Worm (Caenorhabditis elegans) whole organism, L4 larva: ENCODE measurements around the gene top-3.

Source experiments
- D1046.2 ChIP-seq: fragments of 200-800 bp; sonication (Bioruptor generic); IDR thresholded peaks from 2 replicates; pipeline ENCODE4 v1.3.6; 2022; ENCODE audit warnings: missing genetic modification characterization, missing compliant biosample characterization
- F10B5.3 ChIP-seq: sonication (generic microtip); optimal IDR thresholded peaks from 2 replicates; lab custom pipeline; 2016; ENCODE audit warnings: mild to moderate bottlenecking, missing genetic modification characterization, missing compliant biosample characterization
- F26F4.8 ChIP-seq: fragments of 200-800 bp; sonication (Bioruptor generic); conservative IDR thresholded peaks from 2 replicates; pipeline ENCODE4 v1.3.6; 2022; ENCODE audit warnings: missing genetic modification characterization, missing compliant biosample characterization
- R02D3.7 ChIP-seq: fragments of 150-350 bp; sonication (generic microtip); optimal IDR thresholded peaks from 3 replicates; lab custom pipeline; 2014; ENCODE audit warnings: missing biosample characterization, missing genetic modification characterization
- T20F7.1 ChIP-seq: fragments of 200-800 bp; sonication (Bioruptor generic); optimal IDR thresholded peaks from 2 replicates; lab custom pipeline; 2018; ENCODE audit warnings: mild to moderate bottlenecking, missing genetic modification characterization, missing compliant biosample characterization
- T26A8.4 ChIP-seq: fragments of 200-800 bp; sonication (Bioruptor generic); IDR thresholded peaks from 2 replicates; pipeline ENCODE4 v1.3.6; 2022; ENCODE audit warnings: missing genetic modification characterization, missing compliant biosample characterization
- aha-1 ChIP-seq: fragments of 150-350 bp; peaks from one replicate; lab custom pipeline; 2014; ENCODE audit warnings: missing biosample characterization, missing genetic modification characterization
- ceh-62 ChIP-seq: sonication (generic microtip); optimal IDR thresholded peaks from 2 replicates; lab custom pipeline; 2017; ENCODE audit warnings: missing biosample characterization, missing genetic modification characterization
- ceh-82 ChIP-seq: sonication (generic microtip); optimal IDR thresholded peaks from 2 replicates; lab custom pipeline; 2017; ENCODE audit warnings: missing biosample characterization, missing genetic modification characterization
- ces-1 ChIP-seq: fragments of 150-350 bp; sonication (generic microtip); optimal IDR thresholded peaks from 4 replicates; lab custom pipeline; 2014; ENCODE audit warnings: missing biosample characterization, missing genetic modification reagents, missing genetic modification characterization
- cey-2 ChIP-seq: sonication (generic microtip); optimal IDR thresholded peaks from 3 replicates; lab custom pipeline; 2017; ENCODE audit warnings: missing genetic modification characterization, mild to moderate bottlenecking, missing compliant biosample characterization, antibody characterized with exemption, borderline replicate concordance; ENCODE audit not compliant: insufficient read depth
- daf-19 ChIP-seq: fragments of 200-800 bp; sonication (Bioruptor generic); conservative IDR thresholded peaks from 2 replicates; pipeline ENCODE4 v1.3.6; 2022; ENCODE audit warnings: missing genetic modification characterization, missing compliant biosample characterization
- daf-8 ChIP-seq: fragments of 200-800 bp; sonication (Bioruptor generic); IDR thresholded peaks from 2 replicates; pipeline ENCODE4 v1.3.6; 2022; ENCODE audit warnings: missing genetic modification characterization, missing compliant biosample characterization
- dmd-9 ChIP-seq: fragments of 200-800 bp; sonication (Bioruptor generic); IDR thresholded peaks from 2 replicates; pipeline ENCODE4 v1.3.6; 2022; ENCODE audit warnings: missing genetic modification reagents, missing genetic modification characterization, missing compliant biosample characterization
- dve-1 ChIP-seq: sonication (generic microtip); optimal IDR thresholded peaks from 2 replicates; lab custom pipeline; 2017; ENCODE audit warnings: antibody characterized with exemption, mild to moderate bottlenecking, missing genetic modification characterization, missing compliant biosample characterization; ENCODE audit not compliant: insufficient read depth
- egl-43 ChIP-seq: fragments of 200-800 bp; sonication (Bioruptor generic); IDR thresholded peaks from 2 replicates; pipeline ENCODE4 v1.3.6; 2022; ENCODE audit warnings: missing genetic modification reagents, missing genetic modification characterization, missing compliant biosample characterization
- fkh-10 ChIP-seq: fragments of 150-350 bp; optimal IDR thresholded peaks from 2 replicates; lab custom pipeline; 2014; ENCODE audit warnings: missing biosample characterization, missing genetic modification reagents, missing genetic modification characterization
- gei-8 ChIP-seq: fragments of 200-800 bp; sonication (Bioruptor generic); optimal IDR thresholded peaks from 2 replicates; lab custom pipeline; 2018; ENCODE audit warnings: mild to moderate bottlenecking, missing genetic modification characterization, missing compliant biosample characterization
- hif-1 ChIP-seq, 2 experiments: sonication (generic microtip); optimal IDR thresholded peaks; 2 replicates each; lab custom pipeline; 2016 to 2017; ENCODE audit warnings: missing compliant biosample characterization in 2 of 2, missing genetic modification characterization in 2 of 2, missing genetic modification reagents in 2 of 2, missing genotype in 2 of 2, mild to moderate bottlenecking in 1 of 2
- hmg-1.1 ChIP-seq: fragments of 200-800 bp; sonication (Bioruptor generic); IDR thresholded peaks from 2 replicates; pipeline ENCODE4 v1.3.6; 2022; ENCODE audit warnings: missing genetic modification reagents, missing genetic modification characterization, missing compliant biosample characterization
- lin-1 ChIP-seq: fragments of 200-800 bp; sonication (Bioruptor generic); IDR thresholded peaks from 2 replicates; pipeline ENCODE4 v1.3.6; 2022; ENCODE audit warnings: missing genetic modification reagents, missing genetic modification characterization, missing compliant biosample characterization
- lin-13 ChIP-seq: fragments of 150-350 bp; optimal IDR thresholded peaks from 2 replicates; lab custom pipeline; 2014; ENCODE audit warnings: missing biosample characterization, missing genetic modification reagents, missing genetic modification characterization
- lin-15B ChIP-seq: fragments of 150-350 bp; sonication (generic microtip); optimal IDR thresholded peaks from 3 replicates; lab custom pipeline; 2014; ENCODE audit warnings: missing biosample characterization, missing genetic modification characterization
- lin-39 ChIP-seq: fragments of 150-350 bp; optimal IDR thresholded peaks from 2 replicates; lab custom pipeline; 2014; ENCODE audit warnings: missing biosample characterization, missing genetic modification reagents, missing genetic modification characterization
- lsy-2 ChIP-seq, 2 experiments: fragments of 150-350 bp in 1 of 2; sonication (generic microtip) in 1 of 2; optimal IDR thresholded peaks; 2 replicates each; lab custom pipeline; 2014 to 2017; ENCODE audit warnings: missing biosample characterization in 2 of 2, missing genetic modification characterization in 2 of 2
- madf-9 ChIP-seq: fragments of 200-800 bp; sonication (Bioruptor generic); conservative IDR thresholded peaks from 2 replicates; pipeline ENCODE4 v1.3.6; 2022; ENCODE audit warnings: missing genetic modification reagents, missing genetic modification characterization, missing compliant biosample characterization
- mdl-1 ChIP-seq, 2 experiments: fragments of 150-350 bp in 1 of 2; sonication (generic microtip) in 1 of 2; optimal IDR thresholded peaks; 2 replicates each; lab custom pipeline; 2014 to 2017; ENCODE audit warnings: missing biosample characterization in 2 of 2, missing genetic modification characterization in 2 of 2
- nhr-10 ChIP-seq: fragments of 150-350 bp; optimal IDR thresholded peaks from 2 replicates; lab custom pipeline; 2014; ENCODE audit warnings: missing biosample characterization, missing genetic modification characterization
- nhr-102 ChIP-seq: sonication (generic microtip); optimal IDR thresholded peaks from 2 replicates; lab custom pipeline; 2016; ENCODE audit warnings: mild to moderate bottlenecking, missing genetic modification characterization, moderate library complexity, missing compliant biosample characterization
- nhr-237 ChIP-seq: sonication (generic microtip); optimal IDR thresholded peaks from 2 replicates; lab custom pipeline; 2017; ENCODE audit warnings: missing biosample characterization, missing genetic modification characterization
- nhr-28 ChIP-seq: fragments of 150-350 bp; optimal IDR thresholded peaks from 2 replicates; lab custom pipeline; 2014; ENCODE audit warnings: missing biosample characterization, missing genetic modification characterization
- nhr-42 ChIP-seq: fragments of 200-800 bp; sonication (Bioruptor generic); IDR thresholded peaks from 2 replicates; pipeline ENCODE4 v1.3.6; 2022; ENCODE audit warnings: missing genetic modification characterization, missing compliant biosample characterization
- nhr-6 ChIP-seq: fragments of 150-350 bp; optimal IDR thresholded peaks from 2 replicates; lab custom pipeline; 2014; ENCODE audit warnings: missing biosample characterization, missing genetic modification characterization
- php-3 ChIP-seq: fragments of 200-800 bp; sonication (Bioruptor generic); IDR thresholded peaks from 2 replicates; pipeline ENCODE4 v1.3.6; 2022; ENCODE audit warnings: missing genetic modification reagents, missing genetic modification characterization, missing compliant biosample characterization
- set-16 ChIP-seq: fragments of 200-800 bp; sonication (Bioruptor generic); IDR thresholded peaks from 2 replicates; pipeline ENCODE4 v1.3.6; 2022; ENCODE audit warnings: missing genetic modification reagents, missing genetic modification characterization, missing compliant biosample characterization
- spr-3 ChIP-seq: fragments of 200-800 bp; sonication (Bioruptor generic); optimal IDR thresholded peaks from 2 replicates; lab custom pipeline; 2018; ENCODE audit warnings: mild to moderate bottlenecking, missing genetic modification characterization, missing compliant biosample characterization
- unc-130 ChIP-seq: sonication (generic microtip); optimal IDR thresholded peaks from 2 replicates; lab custom pipeline; 2016; ENCODE audit warnings: missing genetic modification reagents, missing genetic modification characterization, missing compliant biosample characterization
- unc-39 ChIP-seq: sonication (generic microtip); optimal IDR thresholded peaks from 2 replicates; lab custom pipeline; 2017; ENCODE audit warnings: missing biosample characterization, missing genetic modification characterization
- unc-62 ChIP-seq, 3 experiments: fragments of 150-350 bp in 1 of 3; sonication (generic microtip); optimal IDR thresholded peaks in 2 of 3; peaks in 1 of 3; 1 replicate in 1 of 3; 2 replicates in 2 of 3; lab custom pipeline; 2014 to 2017; ENCODE audit warnings: missing biosample characterization in 3 of 3, missing genetic modification characterization in 3 of 3, missing genetic modification reagents in 3 of 3, missing genotype in 1 of 3
- vab-7 ChIP-seq: fragments of 200-800 bp; sonication (Bioruptor generic); IDR thresholded peaks from 2 replicates; pipeline ENCODE4 v1.3.6; 2022; ENCODE audit warnings: missing genetic modification reagents, missing genetic modification characterization, missing compliant biosample characterization
- zfp-2 ChIP-seq: sonication (generic microtip); optimal IDR thresholded peaks from 2 replicates; lab custom pipeline; 2016; ENCODE audit warnings: mild to moderate bottlenecking, missing genetic modification characterization, missing compliant biosample characterization
- zip-2 ChIP-seq: fragments of 150-350 bp; optimal IDR thresholded peaks from 2 replicates; lab custom pipeline; 2014; ENCODE audit warnings: missing biosample characterization, missing genetic modification characterization
- ztf-11 ChIP-seq: fragments of 150-350 bp; optimal IDR thresholded peaks from 2 replicates; lab custom pipeline; 2014; ENCODE audit warnings: missing biosample characterization, missing genetic modification characterization

The top-3 gene

ce11 chrIII:11938525-11938924 is 21.5 kb downstream of the top-3 start:
- TF ChIP-seq unc-62 (GFP tag; optimal IDR thresholded peaks at IDR 0.05 in 1 of 2; lab: Kevin White, UChicago) (peak in 1 of 2 experiments; percentile 91), unc-62 (tag; optimal IDR thresholded peaks at IDR 0.05; lab: Kevin White, UChicago) (no peak), lin-1 (GFP tag; lab: Robert Waterston, UW) (no peak), aha-1 (tag; lab: Kevin White, UChicago) (peak; percentile 54), R02D3.7 (tag; lab: Kevin White, UChicago) (no peak), zip-2 (tag; lab: Kevin White, UChicago) (no peak), F26F4.8 (no peak), madf-9 (GFP tag; lab: Robert Waterston, UW) (no peak)
- TF ChIP-seq, all 104 proteins: peak for 2

DNA sequence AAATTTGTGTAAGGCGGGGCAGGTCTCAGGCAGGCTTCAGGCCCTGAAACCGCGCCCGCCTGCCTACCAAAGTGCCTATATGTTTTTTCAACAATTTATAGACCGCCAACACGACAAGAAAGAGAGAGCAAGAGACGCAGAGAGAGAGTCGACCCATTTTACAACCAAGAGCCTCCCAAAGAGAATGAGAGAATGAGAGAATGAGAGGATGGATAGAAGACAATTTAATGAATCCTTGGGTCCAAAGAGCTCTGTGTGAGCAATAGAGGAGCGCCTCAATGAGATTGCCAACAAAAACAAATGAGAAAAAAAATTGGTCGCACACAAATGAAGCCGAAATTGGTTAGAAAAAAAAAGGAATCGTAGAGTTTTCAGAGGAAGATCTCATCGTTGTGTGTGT is 22.1 kb downstream of the top-3 start:
- no peak for TF ChIP-seq nhr-102 (tag; lab: Kevin White, UChicago)
- TF ChIP-seq lin-1 (GFP tag; lab: Robert Waterston, UW) = no peak
- no peak for TF ChIP-seq ces-1
- TF ChIP-seq dve-1 = no peak

- TF ChIP-seq daf-19 (GFP tag; lab: Robert Waterston, UW) = no peak
- no peak for TF ChIP-seq T26A8.4
- TF ChIP-seq unc-62 (GFP tag; optimal IDR thresholded peaks at IDR 0.05 in 1 of 2; lab: Kevin White, UChicago) = peak in 1 of 2 experiments; percentile 53
- TF ChIP-seq unc-62 (tag; optimal IDR thresholded peaks at IDR 0.05; lab: Kevin White, UChicago) = no peak
- peak; percentile 86 for TF ChIP-seq set-16 (GFP tag; lab: Robert Waterston, UW)
- TF ChIP-seq ceh-82 (tag; lab: Kevin White, UChicago) = no peak
- no peak for TF ChIP-seq ztf-11 (tag; lab: Kevin White, UChicago)
- TF ChIP-seq nhr-42 (GFP tag; lab: Robert Waterston, UW) = no peak
- TF ChIP-seq nhr-28 (tag; lab: Kevin White, UChicago) = no peak
- TF ChIP-seq spr-3 (GFP tag; lab: Kevin White, UChicago) = no peak
Observed at ce11 chrIII:11936668-11937276, 23.2 kb downstream of the top-3 start.

DNA sequence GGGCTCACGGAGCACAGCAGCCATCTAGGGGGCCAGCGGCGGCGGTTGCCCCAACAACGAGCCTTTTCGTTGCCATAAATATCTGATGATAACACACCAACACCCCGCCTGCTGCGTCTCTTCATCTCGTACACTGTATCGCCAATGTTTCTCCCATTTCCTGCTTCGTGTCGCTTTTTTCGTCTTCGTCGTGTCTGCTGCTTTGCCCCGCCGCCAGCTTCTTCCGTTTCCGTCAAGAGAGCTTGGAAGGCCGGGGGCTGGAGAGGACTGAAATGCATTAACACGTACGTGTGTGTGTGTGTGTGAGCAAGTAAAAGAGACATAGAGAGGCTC is 24.1 kb downstream of the top-3 start:
- TF ChIP-seq nhr-10 (tag; lab: Kevin White, UChicago) (no peak), T20F7.1 (no peak), ceh-62 (tag; lab: Kevin White, UChicago) (no peak), ces-1 (no peak), unc-39 (no peak), dmd-9 (no peak), lin-15B (tag; lab: Kevin White, UChicago) (no peak), F10B5.3 (tag; lab: Kevin White, UChicago) (no peak), fkh-10 (GFP tag; lab: Kevin White, UChicago) (no peak), hmg-1.1 (GFP tag; lab: Robert Waterston, UW) (peak; percentile 41; the same call in 1 of the 2 replicates), egl-43 (GFP tag; lab: Robert Waterston, UW) (no peak), set-16 (GFP tag; lab: Robert Waterston, UW) (peak; percentile 50), spr-3 (GFP tag; lab: Kevin White, UChicago) (no peak), hif-1 (tag; optimal IDR thresholded peaks at IDR 0.05; lab: Kevin White, UChicago) (peak in 1 of 2 experiments; percentile 14), mdl-1 (tag; optimal IDR thresholded peaks at IDR 0.05; lab: Kevin White, UChicago) (no peak), php-3 (GFP tag; lab: Robert Waterston, UW) (no peak), nhr-237 (tag; lab: Kevin White, UChicago) (no peak), dve-1 (no peak), vab-7 (GFP tag; lab: Robert Waterston, UW) (0 out of 2 replicates have a peak, but pooled peaks have one; percentile 33), daf-8 (GFP tag; lab: Robert Waterston, UW) (no peak), T26A8.4 (no peak), zfp-2 (tag; lab: Kevin White, UChicago) (peak; percentile 17), lsy-2 (tag; optimal IDR thresholded peaks at IDR 0.05; lab: Kevin White, UChicago) (peak in 1 of 2 experiments; percentile 42), cey-2 (tag; lab: Kevin White, UChicago) (no peak), nhr-6 (tag; lab: Kevin White, UChicago) (no peak), unc-130 (GFP tag; lab: Kevin White, UChicago) (no peak), nhr-42 (GFP tag; lab: Robert Waterston, UW) (no peak), D1046.2 (GFP tag; lab: Robert Waterston, UW) (no peak), gei-8 (no peak), lin-39 (tag; lab: Kevin White, UChicago) (no peak), lin-13 (GFP tag; lab: Kevin White, UChicago) (no peak), unc-62 (GFP tag; optimal IDR thresholded peaks at IDR 0.05 in 1 of 2; lab: Kevin White, UChicago) (no peak), unc-62 (tag; optimal IDR thresholded peaks at IDR 0.05; lab: Kevin White, UChicago) (no peak)
